Fruit fly (Drosophila melanogaster) whole organism, prepupa: ENCODE results near the gene pic.

Source experiments
- CG11762 ChIP-seq: fragments of 200-800 bp; sonication (Bioruptor generic); optimal IDR thresholded peaks from 3 replicates; lab custom pipeline; 2016; ENCODE audit warnings: missing biosample characterization, missing genetic modification characterization; ENCODE audit not compliant: insufficient read depth
- CG11902 ChIP-seq: fragments of 200-800 bp; sonication (Bioruptor generic); optimal IDR thresholded peaks from 3 replicates; lab custom pipeline; 2016; ENCODE audit warnings: missing biosample characterization, missing genetic modification characterization
- CG15336 ChIP-seq: fragments of 200-800 bp; sonication (Bioruptor generic); IDR thresholded peaks from 2 replicates; pipeline ENCODE4 v1.3.6; 2022; ENCODE audit warnings: missing biosample characterization, missing genetic modification characterization
- CG16779 ChIP-seq: fragments of 200-800 bp; sonication (Bioruptor generic); optimal IDR thresholded peaks from 3 replicates; lab custom pipeline; 2017; ENCODE audit warnings: missing biosample characterization, mild to moderate bottlenecking, missing genetic modification characterization
- CG3032 ChIP-seq: fragments of 200-800 bp; optimal IDR thresholded peaks from 2 replicates; lab custom pipeline; 2019; ENCODE audit warnings: missing biosample characterization, mild to moderate bottlenecking, missing genetic modification characterization, moderate library complexity
- CG34406 ChIP-seq: fragments of 200-800 bp; sonication (Bioruptor generic); optimal IDR thresholded peaks from 3 replicates; lab custom pipeline; 2016; ENCODE audit warnings: missing biosample characterization, missing genetic modification characterization
- CG3919 ChIP-seq: fragments of 200-800 bp; sonication (Bioruptor generic); optimal IDR thresholded peaks from 3 replicates; lab custom pipeline; 2016; ENCODE audit warnings: missing biosample characterization, missing genetic modification characterization
- CG6163 ChIP-seq: fragments of 200-800 bp; sonication (Bioruptor generic); IDR thresholded peaks from 3 replicates; pipeline ENCODE4 v1.3.6; 2022; ENCODE audit warnings: missing biosample characterization, missing genetic modification characterization
- CG6276 ChIP-seq: fragments of 200-800 bp; sonication (Bioruptor generic); optimal IDR thresholded peaks from 2 replicates; lab custom pipeline; 2017; ENCODE audit warnings: missing biosample characterization, mild to moderate bottlenecking, missing genetic modification characterization
- CG6808 ChIP-seq: fragments of 200-800 bp; sonication (Bioruptor generic); optimal IDR thresholded peaks from 3 replicates; lab custom pipeline; 2017; ENCODE audit warnings: missing biosample characterization, missing genetic modification characterization, mild to moderate bottlenecking, moderate library complexity, missing genetic modification reagents
- CG7368 ChIP-seq: fragments of 200-800 bp; sonication (Bioruptor generic); optimal IDR thresholded peaks from 3 replicates; lab custom pipeline; 2016; ENCODE audit warnings: missing biosample characterization, missing genetic modification characterization
- CG8632 ChIP-seq: fragments of 200-800 bp; sonication (Bioruptor generic); optimal IDR thresholded peaks from 3 replicates; lab custom pipeline; 2016; ENCODE audit warnings: missing biosample characterization, missing genetic modification characterization
- CG9139 ChIP-seq: fragments of 200-800 bp; sonication (Bioruptor generic); optimal IDR thresholded peaks from 3 replicates; lab custom pipeline; 2017; ENCODE audit warnings: missing biosample characterization, mild to moderate bottlenecking, missing genetic modification characterization
- Eip75B ChIP-seq: fragments of 200-800 bp; sonication (Bioruptor generic); optimal IDR thresholded peaks from 3 replicates; lab custom pipeline; 2016; ENCODE audit warnings: missing biosample characterization, missing genetic modification characterization
- Eip78C ChIP-seq: fragments of 200-800 bp; sonication (Bioruptor generic); peaks from one replicate; lab custom pipeline; 2016; ENCODE audit warnings: missing biosample characterization, missing genetic modification characterization
- Eip93F ChIP-seq: fragments of 200-800 bp; sonication (Bioruptor generic); optimal IDR thresholded peaks from 2 replicates; lab custom pipeline; 2016; ENCODE audit warnings: missing biosample characterization, mild to moderate bottlenecking, missing genetic modification characterization
- Ets96B ChIP-seq: fragments of 200-800 bp; optimal IDR thresholded peaks from 2 replicates; lab custom pipeline; 2019; ENCODE audit warnings: missing biosample characterization, mild to moderate bottlenecking, missing genetic modification characterization, moderate library complexity
- Hr38 ChIP-seq: sonication (Bioruptor generic); optimal IDR thresholded peaks from 2 replicates; lab custom pipeline; 2016; ENCODE audit warnings: missing biosample characterization, missing genetic modification characterization
- Lpt ChIP-seq: fragments of 200-800 bp; sonication (Bioruptor generic); optimal IDR thresholded peaks from 3 replicates; lab custom pipeline; 2016; ENCODE audit warnings: missing biosample characterization, missing genetic modification characterization
- OdsH ChIP-seq: fragments of 200-800 bp; sonication (Bioruptor generic); optimal IDR thresholded peaks from 3 replicates; lab custom pipeline; 2016; ENCODE audit warnings: missing biosample characterization, missing genetic modification characterization
- Sox102F ChIP-seq: fragments of 200-800 bp; sonication (Bioruptor generic); optimal IDR thresholded peaks from 2 replicates; lab custom pipeline; 2016; ENCODE audit warnings: missing biosample characterization, mild to moderate bottlenecking, missing genetic modification characterization
- achi ChIP-seq: fragments of 200-800 bp; sonication (Bioruptor generic); optimal IDR thresholded peaks from 3 replicates; lab custom pipeline; 2016; ENCODE audit warnings: missing biosample characterization, missing genetic modification characterization
- dac ChIP-seq: fragments of 200-800 bp; sonication (Bioruptor generic); optimal IDR thresholded peaks from 2 replicates; lab custom pipeline; 2017; ENCODE audit warnings: missing biosample characterization, mild to moderate bottlenecking, missing genetic modification characterization
- dsx ChIP-seq: fragments of 200-800 bp; optimal IDR thresholded peaks from 3 replicates; lab custom pipeline; 2019; ENCODE audit warnings: missing biosample characterization, mild to moderate bottlenecking, missing genetic modification characterization, moderate library complexity; ENCODE audit not compliant: poor library complexity, severe bottlenecking
- eg ChIP-seq: fragments of 200-800 bp; sonication (Bioruptor generic); IDR thresholded peaks from 3 replicates; pipeline ENCODE4 v1.3.6; 2022; ENCODE audit warnings: missing biosample characterization, missing genetic modification characterization
- fd59A ChIP-seq: fragments of 200-800 bp; sonication (Bioruptor generic); optimal IDR thresholded peaks from 2 replicates; lab custom pipeline; 2017; ENCODE audit warnings: missing biosample characterization, mild to moderate bottlenecking, missing genetic modification characterization, missing genetic modification reagents
- fd85E ChIP-seq: fragments of 200-800 bp; sonication (Bioruptor generic); optimal IDR thresholded peaks from 3 replicates; lab custom pipeline; 2016; ENCODE audit warnings: missing biosample characterization, missing genetic modification characterization
- fkh ChIP-seq: fragments of 200-800 bp; sonication (Bioruptor generic); optimal IDR thresholded peaks from 3 replicates; lab custom pipeline; 2017; ENCODE audit warnings: missing biosample characterization, mild to moderate bottlenecking, missing genetic modification characterization, moderate library complexity
- pdm3 ChIP-seq: fragments of 200-800 bp; sonication (Bioruptor generic); optimal IDR thresholded peaks from 3 replicates; lab custom pipeline; 2016; ENCODE audit warnings: missing biosample characterization, missing genetic modification characterization
- salr ChIP-seq, 2 experiments: fragments of 200-800 bp; sonication (Bioruptor generic); optimal IDR thresholded peaks; 3 replicates each; lab custom pipeline; 2016 to 2018; ENCODE audit warnings: missing biosample characterization in 2 of 2, missing genetic modification characterization in 2 of 2, mild to moderate bottlenecking in 1 of 2
- spab ChIP-seq: fragments of 200-800 bp; sonication (Bioruptor generic); optimal IDR thresholded peaks from 2 replicates; lab custom pipeline; 2017; ENCODE audit warnings: missing biosample characterization, mild to moderate bottlenecking, missing genetic modification characterization, missing genetic modification reagents
- svp ChIP-seq: fragments of 200-800 bp; sonication (Bioruptor generic); peaks from one replicate; lab custom pipeline; 2016; ENCODE audit warnings: missing biosample characterization, missing genetic modification characterization
- vri ChIP-seq: fragments of 200-800 bp; sonication (Bioruptor generic); optimal IDR thresholded peaks from 3 replicates; lab custom pipeline; 2016; ENCODE audit warnings: missing biosample characterization, mild to moderate bottlenecking, missing genetic modification characterization

Gene pic

DNA sequence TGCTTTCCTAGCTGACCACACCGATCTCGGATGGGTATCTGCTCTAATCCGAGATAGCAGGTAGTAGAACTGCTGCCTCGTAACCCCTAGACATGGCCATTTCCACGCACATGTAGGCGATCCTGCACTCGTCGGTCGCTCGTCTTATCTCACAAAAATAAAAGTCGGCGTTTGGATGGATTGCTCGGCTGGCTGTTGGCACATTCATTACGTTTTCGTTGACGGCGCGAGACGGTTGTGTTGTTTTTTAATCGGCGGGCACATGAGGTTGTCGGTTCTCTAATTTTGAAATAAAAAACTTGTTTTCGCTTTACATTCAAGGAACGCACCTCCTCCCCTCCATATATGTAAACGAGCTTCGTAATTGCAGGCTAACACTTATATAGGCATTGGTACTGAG lies 19.7 kb upstream of the pic start, which contains the start of gene ry:
Gene ry (plus strand): TSS at position 206 of the 400 bp plus-strand sequence.
- TF ChIP-seq vri (GFP tag; lab: Kevin White, UChicago) (peak; percentile 56), CG34406 (GFP tag; lab: Kevin White, UChicago) (no peak), Ets96B (no peak), Eip78C (GFP tag; lab: Kevin White, UChicago) (peak; percentile 22), CG15336 (GFP tag; lab: Robert Waterston, UW) (no peak)
- TF ChIP-seq, all 60 proteins: peak for 2

dm6 chr3R:13032975-13033445 lies 19.0 kb upstream of the pic start:
- TF ChIP-seq svp (GFP tag; lab: Kevin White, UChicago): peak; percentile 99
- TF ChIP-seq Lpt (GFP tag; lab: Kevin White, UChicago): peak; percentile 3
- peak; percentile 99 for TF ChIP-seq fkh (GFP tag; lab: Kevin White, UChicago)
- no peak for TF ChIP-seq OdsH

DNA sequence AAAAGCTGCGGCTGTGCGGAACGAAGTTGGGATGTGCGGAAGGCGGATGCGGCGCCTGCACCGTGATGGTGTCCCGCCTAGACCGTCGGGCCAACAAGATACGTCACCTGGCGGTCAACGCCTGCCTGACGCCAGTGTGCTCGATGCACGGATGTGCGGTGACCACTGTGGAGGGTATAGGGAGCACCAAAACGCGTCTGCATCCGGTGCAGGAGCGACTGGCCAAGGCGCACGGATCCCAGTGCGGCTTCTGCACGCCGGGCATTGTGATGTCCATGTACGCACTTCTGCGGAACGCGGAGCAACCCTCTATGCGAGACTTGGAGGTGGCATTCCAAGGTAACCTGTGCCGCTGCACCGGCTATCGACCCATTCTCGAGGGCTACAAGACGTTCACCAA lies 18.4 kb upstream of the pic start:
- TF ChIP-seq CG8632 (no peak), Hr38 (GFP tag; lab: Kevin White, UChicago) (no peak), Sox102F (GFP tag; lab: Kevin White, UChicago) (no peak)

- no peak for TF ChIP-seq pdm3 (GFP tag; lab: Kevin White, UChicago)
- TF ChIP-seq CG9139 (GFP tag; lab: Kevin White, UChicago): no peak
- no peak for TF ChIP-seq CG11762
- TF ChIP-seq CG3919 (GFP tag; lab: Kevin White, UChicago): no peak
- no peak for TF ChIP-seq Sox102F (GFP tag; lab: Kevin White, UChicago)
- TF ChIP-seq vri (GFP tag; lab: Kevin White, UChicago): no peak
- no peak for TF ChIP-seq dsx (GFP tag; lab: Kevin White, UChicago)
- no peak for TF ChIP-seq spab (GFP tag; lab: Kevin White, UChicago)
- TF ChIP-seq CG11902 (GFP tag; lab: Kevin White, UChicago): no peak
- no peak for TF ChIP-seq Lpt (GFP tag; lab: Kevin White, UChicago)
- TF ChIP-seq CG16779 (tag; lab: Kevin White, UChicago): no peak
- TF ChIP-seq CG6808: no peak
- no peak for TF ChIP-seq achi (GFP tag; lab: Kevin White, UChicago)
- TF ChIP-seq CG7368 (GFP tag; lab: Kevin White, UChicago): no peak
- TF ChIP-seq fd85E (GFP tag; lab: Kevin White, UChicago): no peak
- no peak for TF ChIP-seq salr (GFP tag; optimal IDR thresholded peaks at IDR 0.05; lab: Kevin White, UChicago)
- no peak for TF ChIP-seq CG15336 (GFP tag; lab: Robert Waterston, UW)
- no peak for TF ChIP-seq Eip75B (GFP tag; lab: Kevin White, UChicago)
- TF ChIP-seq CG6163: no peak
- TF ChIP-seq, all 60 proteins: peak for 0
These were observed 16.0 kb upstream of the pic start for dm6 chr3R:13036064-13036463.

- no peak for TF ChIP-seq eg
- TF ChIP-seq fkh (GFP tag; lab: Kevin White, UChicago): no peak
- TF ChIP-seq CG3032: no peak
- no peak for TF ChIP-seq pdm3 (GFP tag; lab: Kevin White, UChicago)
- TF ChIP-seq fd59A (GFP tag; lab: Kevin White, UChicago): no peak
- TF ChIP-seq Eip93F (GFP tag; lab: Kevin White, UChicago): no peak
- TF ChIP-seq CG11902 (GFP tag; lab: Kevin White, UChicago): no peak
- no peak for TF ChIP-seq CG6276 (GFP tag; lab: Kevin White, UChicago)
- no peak for TF ChIP-seq Lpt (GFP tag; lab: Kevin White, UChicago)
- no peak for TF ChIP-seq CG9139 (GFP tag; lab: Kevin White, UChicago)
- TF ChIP-seq dac (GFP tag; lab: Kevin White, UChicago): no peak
- TF ChIP-seq Hr38 (GFP tag; lab: Kevin White, UChicago): no peak
These were observed 14.0 kb upstream of the pic start, which contains the start of gene CG11668 for dm6 chr3R:13038075-13038474. CG11668 (plus strand) TSS chr3R:13038375.
